Worm (Caenorhabditis elegans) whole organism, L3 larva: ENCODE results near the gene C06H2.2.
A peak's percentile ranks its signal among the peaks of the same experiment; 100 is the strongest.

ENCODE experiments used
- ZK546.5 ChIP-seq: sonication (generic microtip); optimal IDR thresholded peaks from 2 replicates; lab custom pipeline; 2017; ENCODE audit warnings: missing biosample characterization, missing genetic modification characterization
- aly-2 ChIP-seq: fragments of 150-350 bp; optimal IDR thresholded peaks from 2 replicates; lab custom pipeline; 2014; ENCODE audit warnings: missing biosample characterization, missing genetic modification characterization
- ama-1 ChIP-seq: fragments of 150-350 bp; optimal IDR thresholded peaks from 2 replicates; lab custom pipeline; 2018
- ceh-28 ChIP-seq: fragments of 150-350 bp; optimal IDR thresholded peaks from 2 replicates; lab custom pipeline; 2014; ENCODE audit warnings: missing biosample characterization, missing genetic modification reagents, missing genetic modification characterization
- ceh-82 ChIP-seq: fragments of 150-350 bp; optimal IDR thresholded peaks from 2 replicates; lab custom pipeline; 2014; ENCODE audit warnings: missing biosample characterization, missing genetic modification characterization
- daf-12 ChIP-seq: fragments of 150-350 bp; optimal IDR thresholded peaks from 2 replicates; lab custom pipeline; 2014; ENCODE audit warnings: missing biosample characterization, missing genetic modification reagents, missing genetic modification characterization
- egl-27 ChIP-seq: sonication (generic microtip); optimal IDR thresholded peaks from 4 replicates; lab custom pipeline; 2017; ENCODE audit warnings: missing biosample characterization, missing genetic modification reagents, missing genetic modification characterization
- elt-1 ChIP-seq: fragments of 150-350 bp; optimal IDR thresholded peaks from 2 replicates; lab custom pipeline; 2014; ENCODE audit warnings: missing biosample characterization, missing genetic modification characterization
- elt-2 ChIP-seq: sonication (generic microtip); optimal IDR thresholded peaks from 2 replicates; lab custom pipeline; 2016; ENCODE audit warnings: missing genetic modification reagents, mild to moderate bottlenecking, missing genetic modification characterization, missing compliant biosample characterization
- elt-3 ChIP-seq, 3 experiments: fragments of 150-350 bp in 1 of 3; sonication (generic microtip) in 2 of 3; optimal IDR thresholded peaks; 2 replicates in 2 of 3; 4 replicates in 1 of 3; lab custom pipeline; 2014 to 2017; ENCODE audit warnings: missing biosample characterization in 3 of 3, missing genetic modification characterization in 3 of 3
- fkh-10 ChIP-seq: sonication (generic microtip); optimal IDR thresholded peaks from 2 replicates; lab custom pipeline; 2017; ENCODE audit warnings: missing biosample characterization, missing genetic modification reagents, missing genetic modification characterization
- fkh-2 ChIP-seq: fragments of 150-350 bp; optimal IDR thresholded peaks from 2 replicates; lab custom pipeline; 2014; ENCODE audit warnings: missing biosample characterization, missing genetic modification reagents, missing genetic modification characterization
- hmg-11 ChIP-seq: sonication (generic microtip); optimal IDR thresholded peaks from 2 replicates; lab custom pipeline; 2016; ENCODE audit warnings: missing genetic modification characterization, missing compliant biosample characterization
- jun-1 ChIP-seq: fragments of 150-350 bp; optimal IDR thresholded peaks from 2 replicates; lab custom pipeline; 2014; ENCODE audit warnings: missing biosample characterization, missing genetic modification reagents, missing genetic modification characterization
- lin-15B ChIP-seq: fragments of 150-350 bp; optimal IDR thresholded peaks from 2 replicates; lab custom pipeline; 2014; ENCODE audit warnings: missing biosample characterization, missing genetic modification characterization
- lin-39 ChIP-seq: fragments of 150-350 bp; optimal IDR thresholded peaks from 2 replicates; lab custom pipeline; 2018; ENCODE audit warnings: missing biosample characterization, missing genetic modification reagents, missing genetic modification characterization
- lsy-12 ChIP-seq: sonication (generic microtip); optimal IDR thresholded peaks from 2 replicates; lab custom pipeline; 2016; ENCODE audit warnings: mild to moderate bottlenecking, missing genetic modification characterization, missing compliant biosample characterization
- mdl-1 ChIP-seq: fragments of 150-350 bp; optimal IDR thresholded peaks from 2 replicates; lab custom pipeline; 2014; ENCODE audit warnings: missing biosample characterization, missing genetic modification characterization
- mml-1 ChIP-seq: fragments of 150-350 bp; sonication (generic microtip); optimal IDR thresholded peaks from 3 replicates; lab custom pipeline; 2014; ENCODE audit warnings: missing biosample characterization, missing genetic modification characterization
- nfya-1 ChIP-seq: sonication (generic microtip); optimal IDR thresholded peaks from 2 replicates; lab custom pipeline; 2017; ENCODE audit warnings: missing genetic modification characterization, mild to moderate bottlenecking, missing compliant biosample characterization, antibody characterized with exemption, moderate library complexity; ENCODE audit not compliant: insufficient read depth
- nhr-11 ChIP-seq: fragments of 150-350 bp; optimal IDR thresholded peaks from 2 replicates; lab custom pipeline; 2014; ENCODE audit warnings: missing biosample characterization, missing genetic modification characterization
- nhr-237 ChIP-seq: fragments of 150-350 bp; optimal IDR thresholded peaks from 2 replicates; lab custom pipeline; 2014; ENCODE audit warnings: missing biosample characterization, missing genetic modification characterization
- nhr-25 ChIP-seq: sonication (generic microtip); optimal IDR thresholded peaks from 2 replicates; lab custom pipeline; 2017; ENCODE audit warnings: missing biosample characterization, missing genetic modification characterization
- nhr-28 ChIP-seq: fragments of 150-350 bp; optimal IDR thresholded peaks from 2 replicates; lab custom pipeline; 2014; ENCODE audit warnings: missing biosample characterization, missing genetic modification characterization
- nhr-43 ChIP-seq: sonication (generic microtip); optimal IDR thresholded peaks from 2 replicates; lab custom pipeline; 2016; ENCODE audit warnings: mild to moderate bottlenecking, missing genetic modification characterization, missing compliant biosample characterization; ENCODE audit not compliant: poor library complexity, severe bottlenecking
- nhr-76 ChIP-seq: fragments of 150-350 bp; sonication (generic microtip); optimal IDR thresholded peaks from 5 replicates; lab custom pipeline; 2014; ENCODE audit warnings: missing biosample characterization, missing genetic modification characterization
- pha-4 ChIP-seq: fragments of 150-350 bp; optimal IDR thresholded peaks from 2 replicates; lab custom pipeline; 2014; ENCODE audit warnings: missing biosample characterization, missing genetic modification reagents, missing genetic modification characterization
- pqm-1 ChIP-seq: fragments of 150-350 bp; optimal IDR thresholded peaks from 2 replicates; lab custom pipeline; 2017; ENCODE audit warnings: missing biosample characterization, missing genetic modification characterization, inconsistent platforms
- tbx-2 ChIP-seq: sonication (generic microtip); optimal IDR thresholded peaks from 2 replicates; lab custom pipeline; 2016; ENCODE audit warnings: mild to moderate bottlenecking, missing genetic modification characterization, missing compliant biosample characterization
- unc-39 ChIP-seq: sonication (generic microtip); optimal IDR thresholded peaks from 4 replicates; lab custom pipeline; 2017; ENCODE audit warnings: missing biosample characterization, missing genetic modification characterization
- ztf-11 ChIP-seq: fragments of 150-350 bp; optimal IDR thresholded peaks from 2 replicates; lab custom pipeline; 2014; ENCODE audit warnings: missing biosample characterization, missing genetic modification characterization

Gene C06H2.2

DNA sequence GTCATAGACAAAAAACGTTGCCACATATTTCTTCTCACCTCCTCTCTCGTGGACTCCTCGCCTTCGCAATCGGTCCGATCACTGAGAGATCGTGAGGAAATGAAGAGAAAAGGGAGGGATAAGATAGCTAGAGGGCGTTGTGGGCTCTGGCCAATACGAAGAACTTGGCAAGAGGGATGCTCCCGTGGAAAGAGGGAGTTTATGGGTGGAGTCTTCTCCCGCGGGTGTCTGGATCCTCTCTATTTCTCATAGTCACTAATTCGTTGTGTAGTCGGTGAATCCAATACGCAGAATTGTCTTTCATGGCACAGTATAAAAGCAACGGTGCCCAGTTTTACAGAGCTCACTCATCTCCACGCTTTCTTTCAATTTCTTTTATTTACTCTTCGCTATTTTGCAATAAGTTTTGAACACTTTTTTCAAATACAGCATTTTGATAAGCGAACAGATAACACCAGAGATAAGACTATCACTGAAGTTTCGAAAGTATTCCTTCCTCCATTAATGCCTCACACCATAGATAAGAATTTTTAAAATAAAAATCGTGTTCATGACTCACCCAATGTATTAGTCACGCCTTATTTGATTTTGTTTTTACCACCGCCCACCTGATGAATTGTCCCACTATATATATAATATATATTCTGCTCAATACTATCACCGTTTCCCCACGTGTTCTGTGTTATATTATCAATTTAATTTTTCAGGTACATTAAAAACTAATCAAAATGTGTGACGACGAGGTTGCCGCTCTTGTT is 44.5 kb upstream of the C06H2.2 start, which contains the start of gene act-1 (continued):
- TF ChIP-seq lin-15B (no peak), fkh-2 (no peak), jun-1 (tag; lab: Kevin White, UChicago) (peak; percentile 40), nhr-25 (tag; lab: Kevin White, UChicago) (no peak)
- TF ChIP-seq, all 47 proteins: peak for 9

DNA sequence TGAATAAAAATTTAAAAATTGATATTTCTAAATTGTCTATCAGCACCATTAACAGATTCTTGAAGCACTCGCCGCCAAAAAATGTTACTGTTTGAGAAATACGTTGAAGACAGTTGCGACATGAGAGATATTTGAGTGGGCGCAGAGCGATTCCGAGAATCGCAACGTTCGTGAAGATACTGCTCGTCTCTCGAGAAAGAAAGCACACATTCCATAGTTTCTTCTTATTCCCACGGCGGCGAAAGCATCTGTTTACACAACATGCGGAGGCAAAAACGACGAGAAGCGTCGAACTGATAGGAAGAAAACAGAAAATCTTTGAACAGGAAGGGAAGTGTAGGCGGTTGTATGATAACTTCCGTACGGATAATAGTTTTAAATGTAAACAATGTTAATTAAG is 42.5 kb upstream of the C06H2.2 start:
- TF ChIP-seq lsy-12 (tag; lab: Kevin White, UChicago): no peak
- no peak for TF ChIP-seq mml-1 (tag; lab: Kevin White, UChicago)
- no peak for TF ChIP-seq elt-3 (tag; optimal IDR thresholded peaks at IDR 0.05; lab: Kevin White, UChicago)
- peak; percentile 7 for TF ChIP-seq lin-15B
- TF ChIP-seq nfya-1 (tag; lab: Kevin White, UChicago): peak; percentile 12
- TF ChIP-seq ceh-28 (tag; lab: Kevin White, UChicago): peak; percentile 1
- TF ChIP-seq tbx-2 (tag; lab: Kevin White, UChicago): peak; percentile 17
- TF ChIP-seq elt-2 (tag; lab: Kevin White, UChicago): no peak
- peak; percentile 36 for TF ChIP-seq pha-4 (tag; lab: Kevin White, UChicago)
- peak; percentile 90 for TF ChIP-seq nhr-11 (tag; lab: Kevin White, UChicago)
- TF ChIP-seq ama-1 (lab: Kevin White, UChicago): peak; percentile 75

DNA sequence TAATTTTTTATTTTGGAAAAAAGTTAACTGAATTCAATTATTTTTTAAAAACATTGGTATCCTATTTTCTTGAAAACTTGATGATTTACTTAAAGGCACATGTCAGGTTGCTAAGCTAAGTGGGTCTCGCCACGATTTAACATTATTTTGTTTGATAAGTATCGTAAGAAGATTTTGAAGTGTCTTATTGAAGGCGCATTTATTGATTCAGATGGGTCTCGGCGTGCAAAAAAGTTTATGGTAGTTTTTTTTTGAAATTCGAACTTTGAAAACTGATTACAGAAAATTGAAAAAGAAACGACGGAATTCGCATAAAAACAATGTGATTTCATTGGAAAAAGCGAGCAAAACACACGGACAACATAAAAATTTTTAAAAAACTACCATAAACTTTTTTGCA is 42.1 kb upstream of the C06H2.2 start:
- TF ChIP-seq elt-2 (tag; lab: Kevin White, UChicago) (no peak), nhr-11 (tag; lab: Kevin White, UChicago) (no peak), egl-27 (tag; lab: Kevin White, UChicago) (no peak), nhr-76 (tag; lab: Kevin White, UChicago) (no peak), nhr-25 (tag; lab: Kevin White, UChicago) (no peak), lin-39 (tag; lab: Kevin White, UChicago) (no peak), nfya-1 (tag; lab: Kevin White, UChicago) (no peak), lsy-12 (tag; lab: Kevin White, UChicago) (no peak), elt-1 (no peak), nhr-28 (tag; lab: Kevin White, UChicago) (no peak), fkh-2 (no peak), mdl-1 (tag; lab: Kevin White, UChicago) (no peak), aly-2 (tag; lab: Kevin White, UChicago) (no peak), mml-1 (tag; lab: Kevin White, UChicago) (no peak), nhr-43 (tag; lab: Kevin White, UChicago) (no peak), lin-15B (no peak), nhr-237 (tag; lab: Kevin White, UChicago) (no peak), unc-39 (no peak), ztf-11 (tag; lab: Kevin White, UChicago) (no peak), daf-12 (tag; lab: Kevin White, UChicago) (no peak)

DNA sequence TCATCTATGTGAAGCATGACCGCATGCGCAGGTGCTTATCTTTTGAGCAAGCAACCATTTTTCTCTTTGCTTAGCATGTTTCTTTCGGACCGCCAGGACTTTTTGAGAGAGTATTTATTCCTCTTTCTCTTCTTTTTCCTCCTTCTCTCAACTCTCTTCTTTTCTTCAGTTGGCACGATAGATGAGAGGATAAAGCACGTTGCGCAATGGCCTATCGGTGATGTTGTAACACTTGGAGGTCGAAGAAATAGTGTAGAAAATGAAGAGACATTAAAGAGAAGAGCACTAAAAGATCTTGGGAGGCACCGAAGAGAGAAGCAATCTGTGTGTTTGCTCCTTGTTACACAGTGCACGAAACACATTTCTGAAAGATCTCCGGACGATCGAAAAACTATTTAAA is 41.3 kb upstream of the C06H2.2 start:
- no peak for TF ChIP-seq ceh-82 (tag; lab: Kevin White, UChicago)
- peak; percentile 57 for TF ChIP-seq mdl-1 (tag; lab: Kevin White, UChicago)
- no peak for TF ChIP-seq pha-4 (tag; lab: Kevin White, UChicago)
- no peak for TF ChIP-seq ama-1 (lab: Kevin White, UChicago)
- peak; percentile 71 for TF ChIP-seq lin-39 (tag; lab: Kevin White, UChicago)
- no peak for TF ChIP-seq unc-39
- no peak for TF ChIP-seq daf-12 (tag; lab: Kevin White, UChicago)
- TF ChIP-seq hmg-11 (tag; lab: Kevin White, UChicago): peak; percentile 21
- no peak for TF ChIP-seq mml-1 (tag; lab: Kevin White, UChicago)
- TF ChIP-seq ZK546.5 (tag; lab: Kevin White, UChicago): no peak
- peak; percentile 73 for TF ChIP-seq nfya-1 (tag; lab: Kevin White, UChicago)
- no peak for TF ChIP-seq fkh-10 (GFP tag; lab: Kevin White, UChicago)
- TF ChIP-seq aly-2 (tag; lab: Kevin White, UChicago): no peak
- no peak for TF ChIP-seq nhr-11 (tag; lab: Kevin White, UChicago)

DNA sequence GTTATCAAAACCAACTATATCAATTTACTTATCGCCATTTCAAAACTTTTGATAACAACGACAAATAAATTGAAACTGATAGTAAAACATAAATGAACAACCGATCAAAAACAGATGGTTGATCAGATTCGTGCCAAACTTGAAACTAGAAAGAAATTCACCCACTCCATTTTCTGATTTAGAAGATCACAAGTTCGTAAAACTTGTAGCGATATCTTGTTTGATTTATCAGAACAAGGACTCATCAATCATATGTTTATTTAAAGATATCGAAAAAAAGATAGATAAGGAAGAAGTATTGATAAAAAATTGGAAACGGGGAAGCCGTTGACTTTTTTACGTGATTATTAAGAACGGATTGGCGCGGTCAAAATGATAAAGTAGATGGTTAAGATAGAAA is 37.9 kb upstream of the C06H2.2 start:
- TF ChIP-seq elt-2 (tag; lab: Kevin White, UChicago) (peak; percentile 85), fkh-10 (GFP tag; lab: Kevin White, UChicago) (no peak), pqm-1 (tag; lab: Kevin White, UChicago) (peak; percentile 35)
